Worm (Caenorhabditis elegans) whole organism, young adult: ENCODE data around the gene kcc-2.

Experiments used
- F33H1.4 ChIP-seq: fragments of 200-800 bp; sonication (Bioruptor generic); IDR thresholded peaks from 2 replicates; pipeline ENCODE4 v1.3.6; 2022; ENCODE audit warnings: missing genetic modification reagents, missing genetic modification characterization, missing compliant biosample characterization
- ama-1 ChIP-seq, 3 experiments: fragments of 150-350 bp in 1 of 3; sonication (generic microtip) in 2 of 3; optimal IDR thresholded peaks; 2 replicates each; lab custom pipeline; 2014 to 2018; ENCODE audit warnings: missing biosample characterization in 2 of 3, missing genetic modification characterization in 2 of 3, missing genetic modification reagents in 2 of 3
- dox-1 ChIP-seq: fragments of 200-800 bp; sonication (Bioruptor generic); IDR thresholded peaks from 2 replicates; pipeline ENCODE4 v1.3.6; 2022; ENCODE audit warnings: missing genetic modification reagents, missing genetic modification characterization, missing compliant biosample characterization
- dpl-1 ChIP-seq: fragments of 150-350 bp; optimal IDR thresholded peaks from 2 replicates; lab custom pipeline; 2014; ENCODE audit warnings: missing biosample characterization, missing genetic modification reagents, missing genetic modification characterization
- repo-1 ChIP-seq: sonication (generic microtip); optimal IDR thresholded peaks from 2 replicates; lab custom pipeline; 2017; ENCODE audit warnings: mild to moderate bottlenecking, missing genetic modification characterization, missing compliant biosample characterization
- unc-62 ChIP-seq: fragments of 150-350 bp; optimal IDR thresholded peaks from 2 replicates; lab custom pipeline; 2014; ENCODE audit warnings: missing biosample characterization, missing genetic modification reagents, missing genetic modification characterization

DNA sequence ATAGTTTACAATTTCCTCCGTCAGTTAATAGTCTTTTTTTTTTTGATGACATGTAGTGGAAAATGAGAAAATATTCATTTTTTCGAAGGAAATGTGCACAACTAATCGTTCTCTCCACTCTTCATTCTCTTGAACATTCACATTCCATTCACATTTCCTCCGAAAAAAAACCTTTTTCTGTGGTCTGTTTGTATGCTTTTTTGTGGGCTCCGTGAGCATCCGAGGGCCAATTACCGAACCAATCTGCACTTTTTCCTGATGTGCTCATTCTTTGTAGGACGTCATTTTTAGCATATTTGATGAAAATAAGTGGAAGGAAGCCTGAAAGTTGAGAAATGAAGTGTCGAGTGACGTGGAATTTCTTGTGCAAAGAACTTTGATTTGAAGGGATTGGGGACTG is 18.9 kb downstream of the kcc-2 start:
- TF ChIP-seq unc-62 (GFP tag; lab: Kevin White, UChicago) (no peak), dpl-1 (no peak), F33H1.4 (GFP tag; lab: Robert Waterston, UW) (no peak), ama-1 (optimal IDR thresholded peaks at IDR 0.05; lab: Kevin White, UChicago) (no peak), ama-1 (GFP tag; optimal IDR thresholded peaks at IDR 0.05; lab: Kevin White, UChicago) (no peak), dox-1 (GFP tag; lab: Robert Waterston, UW) (no peak), repo-1 (tag; lab: Kevin White, UChicago) (no peak)
